Worm (Caenorhabditis elegans) whole organism, L4/young adult: Measurements from ENCODE around the gene F56D6.18.

Experiments
- W03F9.2 ChIP-seq: fragments of 150-350 bp; optimal IDR thresholded peaks from 2 replicates; lab custom pipeline; 2014; ENCODE audit warnings: missing biosample characterization, missing genetic modification characterization
- dao-5 ChIP-seq: sonication (generic microtip); optimal IDR thresholded peaks from 2 replicates; lab custom pipeline; 2016; ENCODE audit warnings: missing genotype, missing genetic modification characterization, moderate library complexity, missing compliant biosample characterization
- him-1 ChIP-seq: sonication (generic microtip); optimal IDR thresholded peaks from 2 replicates; lab custom pipeline; 2016; ENCODE audit warnings: missing genotype, missing genetic modification reagents, missing genetic modification characterization, missing compliant biosample characterization

F56D6.18 gene

ce11 chrIV:3888963-3889362 is 22.8 kb downstream of the F56D6.18 start, which contains the start of gene oac-21:
Gene oac-21 (plus strand): TSS chrIV:3889263.
- TF ChIP-seq W03F9.2 (tag; lab: Kevin White, UChicago) (no peak), dao-5 (no peak), him-1 (tag; lab: Kevin White, UChicago) (no peak)

- no peak for TF ChIP-seq dao-5
- TF ChIP-seq him-1 (tag; lab: Kevin White, UChicago), result no peak
- no peak for TF ChIP-seq W03F9.2 (tag; lab: Kevin White, UChicago)
Observed at ce11 chrIV:3885369-3885768, 26.4 kb downstream of the F56D6.18 start, which contains the start of gene oac-22. Gene oac-22 (plus strand): TSS chrIV:3885669.

ce11 chrIV:3881119-3881518 is 30.6 kb downstream of the F56D6.18 start, which contains the start of the genes F37C4.8 and oac-23:
Gene F37C4.8 (minus strand): TSS chrIV:3881219.
Gene oac-23 (plus strand): TSS chrIV:3881441.
- TF ChIP-seq W03F9.2 (tag; lab: Kevin White, UChicago), result no peak
- TF ChIP-seq him-1 (tag; lab: Kevin White, UChicago), result no peak
- TF ChIP-seq dao-5, result no peak

ce11 chrIV:3878283-3878938 is 33.3 kb downstream of the F56D6.18 start, which contains the start of gene F37C4.6:
Gene F37C4.6 (minus strand): TSS chrIV:3878333.
- TF ChIP-seq dao-5 (no peak), him-1 (tag; lab: Kevin White, UChicago) (no peak), W03F9.2 (tag; lab: Kevin White, UChicago) (no peak)

ce11 chrIV:3876955-3877354 is 34.8 kb downstream of the F56D6.18 start:
- TF ChIP-seq W03F9.2 (tag; lab: Kevin White, UChicago), result no peak
- TF ChIP-seq dao-5, result no peak
- no peak for TF ChIP-seq him-1 (tag; lab: Kevin White, UChicago)

ce11 chrIV:3875260-3875659 is 36.5 kb downstream of the F56D6.18 start:
- TF ChIP-seq W03F9.2 (tag; lab: Kevin White, UChicago) (no peak), him-1 (tag; lab: Kevin White, UChicago) (no peak), dao-5 (no peak)

- TF ChIP-seq dao-5, result no peak
- no peak for TF ChIP-seq W03F9.2 (tag; lab: Kevin White, UChicago)
- no peak for TF ChIP-seq him-1 (tag; lab: Kevin White, UChicago)
Observed at ce11 chrIV:3874417-3874816, 37.3 kb downstream of the F56D6.18 start.

ce11 chrIV:3873706-3874105 is 38.0 kb downstream of the F56D6.18 start, which contains the start of gene F37C4.5:
Gene F37C4.5 (minus strand): TSS chrIV:3873806.
- TF ChIP-seq W03F9.2 (tag; lab: Kevin White, UChicago) (no peak), him-1 (tag; lab: Kevin White, UChicago) (no peak), dao-5 (no peak)

- TF ChIP-seq him-1 (tag; lab: Kevin White, UChicago) (no peak), W03F9.2 (tag; lab: Kevin White, UChicago) (no peak), dao-5 (no peak)
Observed at ce11 chrIV:3873195-3873594, 38.6 kb downstream of the F56D6.18 start.

ce11 chrIV:3869875-3870274 is 41.9 kb downstream of the F56D6.18 start:
- TF ChIP-seq W03F9.2 (tag; lab: Kevin White, UChicago) (no peak), dao-5 (no peak), him-1 (tag; lab: Kevin White, UChicago) (no peak)

ce11 chrIV:3867252-3867651 is 44.5 kb downstream of the F56D6.18 start, which contains the start of gene F37C4.4:
Gene F37C4.4 (plus strand): TSS chrIV:3867309.
- TF ChIP-seq dao-5 (no peak), him-1 (tag; lab: Kevin White, UChicago) (no peak), W03F9.2 (tag; lab: Kevin White, UChicago) (no peak)

- no peak for TF ChIP-seq dao-5
- TF ChIP-seq W03F9.2 (tag; lab: Kevin White, UChicago), result no peak
- no peak for TF ChIP-seq him-1 (tag; lab: Kevin White, UChicago)
Observed at ce11 chrIV:3866018-3866417, 45.7 kb downstream of the F56D6.18 start.

ce11 chrIV:3864944-3865343 is 46.8 kb downstream of the F56D6.18 start, which contains the start of gene aat-8:
Gene aat-8 (minus strand): TSS chrIV:3865044.
- TF ChIP-seq dao-5, result no peak
- TF ChIP-seq W03F9.2 (tag; lab: Kevin White, UChicago), result no peak
- no peak for TF ChIP-seq him-1 (tag; lab: Kevin White, UChicago)

- TF ChIP-seq dao-5, result no peak
- TF ChIP-seq W03F9.2 (tag; lab: Kevin White, UChicago), result no peak
- no peak for TF ChIP-seq him-1 (tag; lab: Kevin White, UChicago)
Observed at ce11 chrIV:3862948-3863347, 48.8 kb downstream of the F56D6.18 start.
